Fruit fly (Drosophila melanogaster) whole organism: ENCODE results near the gene CG6055.

Experiments
- CG8478 ChIP-seq: fragments of >200 bp; optimal IDR thresholded peaks from 2 replicates; lab custom pipeline; 2018; ENCODE audit warnings: inconsistent platforms
- Dll ChIP-seq: fragments of >200 bp; optimal IDR thresholded peaks from 2 replicates; lab custom pipeline; 2017
- EcR ChIP-seq, 2 experiments: fragments of >200 bp; optimal IDR thresholded peaks; 2 replicates each; lab custom pipeline; 2017; ENCODE audit warnings: missing biosample characterization in 2 of 2, missing genetic modification characterization in 2 of 2, missing genetic modification reagents in 2 of 2
- psq ChIP-seq: fragments of >200 bp; optimal IDR thresholded peaks from 2 replicates; lab custom pipeline; 2017
- usp ChIP-seq: fragments of >200 bp; optimal IDR thresholded peaks from 2 replicates; lab custom pipeline; 2017; ENCODE audit warnings: missing biosample characterization, missing genetic modification characterization, mixed read lengths

DNA sequence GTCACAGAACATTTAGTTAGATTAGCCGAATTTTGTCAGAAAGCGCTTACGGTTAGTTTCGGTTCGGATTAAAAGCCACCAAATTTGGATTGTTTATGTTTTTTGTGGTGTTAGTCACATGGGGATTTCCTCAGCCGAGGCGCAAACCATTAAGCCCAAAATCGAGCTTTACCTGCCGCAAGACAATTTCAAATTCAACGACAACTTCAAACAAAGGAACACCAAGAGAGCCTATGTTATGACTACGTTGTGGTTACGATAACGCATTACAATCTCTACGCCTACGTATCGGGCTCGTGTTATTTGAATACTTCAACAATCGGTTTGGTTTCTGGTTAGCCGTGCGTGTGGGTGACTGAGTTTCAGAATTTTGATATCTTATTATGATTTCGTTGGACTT lies 6.9 kb downstream of the CG6055 start:
- TF ChIP-seq psq (lab: Kevin White, UChicago) (no peak), CG8478 (lab: Kevin White, UChicago) (no peak), usp (GFP tag; lab: Kevin White, UChicago) (no peak), EcR (GFP tag; optimal IDR thresholded peaks at IDR 0.05; lab: Kevin White, UChicago) (no peak), Dll (lab: Kevin White, UChicago) (no peak)
